Fruit fly (Drosophila melanogaster) whole organism, embryonic: Measurements from ENCODE around the gene isoQC.
"Not testable (repeated sequence)": the region's sequence is repeated elsewhere in the genome, so short reads cannot be mapped to it uniquely, and the experiment has no call there.

Experiments
- CG10979 ChIP-seq: fragments of 200-800 bp; sonication (Bioruptor generic); optimal IDR thresholded peaks from 2 replicates; lab custom pipeline; 2018; ENCODE audit warnings: missing biosample characterization, mild to moderate bottlenecking, missing genetic modification characterization, moderate library complexity
- CG12391 ChIP-seq: fragments of 200-800 bp; sonication (Bioruptor generic); optimal IDR thresholded peaks from 3 replicates; lab custom pipeline; 2018; ENCODE audit warnings: missing biosample characterization, mild to moderate bottlenecking, missing genetic modification characterization, moderate library complexity
- CG14860 ChIP-seq: fragments of 200-800 bp; sonication (Bioruptor generic); IDR thresholded peaks from 3 replicates; pipeline ENCODE4 v1.3.6; 2022; ENCODE audit warnings: missing biosample characterization, missing genetic modification characterization; ENCODE audit not compliant: partially characterized antibody
- CG16813 ChIP-seq: fragments of 200-800 bp; sonication (Bioruptor generic); IDR thresholded peaks from 3 replicates; pipeline ENCODE4 v1.3.6; 2022; ENCODE audit warnings: missing biosample characterization, missing genetic modification characterization; ENCODE audit not compliant: partially characterized antibody
- CG17802 ChIP-seq: fragments of 200-800 bp; sonication (Bioruptor generic); optimal IDR thresholded peaks from 2 replicates; lab custom pipeline; 2018; ENCODE audit warnings: missing biosample characterization, mild to moderate bottlenecking, missing genetic modification characterization, moderate library complexity
- CG3065 ChIP-seq: fragments of 200-800 bp; sonication (Bioruptor generic); optimal IDR thresholded peaks from 2 replicates; lab custom pipeline; 2016; ENCODE audit warnings: missing biosample characterization, missing genetic modification characterization
- CG32532 ChIP-seq: fragments of 200-800 bp; sonication (Bioruptor generic); IDR thresholded peaks from 2 replicates; pipeline ENCODE4 v1.3.6; 2022; ENCODE audit warnings: missing biosample characterization, missing genetic modification characterization
- CG6791 ChIP-seq: fragments of 200-800 bp; sonication (Bioruptor generic); IDR thresholded peaks from 3 replicates; pipeline ENCODE4 v1.3.6; 2022; ENCODE audit warnings: missing biosample characterization, missing genetic modification characterization; ENCODE audit not compliant: partially characterized antibody
- CG7745 ChIP-seq: fragments of 200-800 bp; sonication (Bioruptor generic); optimal IDR thresholded peaks from 2 replicates; lab custom pipeline; 2018; ENCODE audit warnings: missing biosample characterization, mild to moderate bottlenecking, missing genetic modification characterization, moderate library complexity
- CG7963 ChIP-seq: fragments of 200-800 bp; sonication (Bioruptor generic); IDR thresholded peaks from 3 replicates; pipeline ENCODE4 v1.3.6; 2022; ENCODE audit warnings: missing biosample characterization, missing genetic modification characterization; ENCODE audit not compliant: partially characterized antibody
- CG8765 ChIP-seq: fragments of 200-800 bp; sonication (Bioruptor generic); IDR thresholded peaks from 2 replicates; pipeline ENCODE4 v1.3.6; 2022; ENCODE audit warnings: missing biosample characterization, missing genetic modification characterization
- CTCF ChIP-seq: fragments of 200-800 bp; sonication (Bioruptor generic); optimal IDR thresholded peaks from 2 replicates; lab custom pipeline; 2017; ENCODE audit warnings: missing biosample characterization, mild to moderate bottlenecking, missing genetic modification characterization, moderate library complexity
- Doc3 ChIP-seq: fragments of 200-800 bp; sonication (Bioruptor generic); IDR thresholded peaks from 3 replicates; pipeline ENCODE4 v1.3.6; 2022; ENCODE audit warnings: missing biosample characterization, missing genetic modification characterization; ENCODE audit not compliant: partially characterized antibody
- E2f1 ChIP-seq: fragments of 200-800 bp; sonication (Bioruptor generic); IDR thresholded peaks from 2 replicates; pipeline ENCODE4 v1.3.6; 2022; ENCODE audit warnings: missing biosample characterization, missing genetic modification characterization
- Fer1 ChIP-seq: fragments of 200-800 bp; sonication (Bioruptor generic); optimal IDR thresholded peaks from 2 replicates; lab custom pipeline; 2017; ENCODE audit warnings: missing biosample characterization, mild to moderate bottlenecking, missing genetic modification characterization
- Med ChIP-seq: fragments of 200-800 bp; sonication (Bioruptor generic); peaks from one replicate; lab custom pipeline; 2016; ENCODE audit warnings: missing biosample characterization, missing genetic modification characterization, mild to moderate bottlenecking, inconsistent platforms, moderate library complexity
- Oaz ChIP-seq: fragments of 200-800 bp; sonication (Bioruptor generic); IDR thresholded peaks from 2 replicates; pipeline ENCODE4 v1.3.6; 2022; ENCODE audit warnings: missing biosample characterization, missing genetic modification characterization
- Opbp ChIP-seq: fragments of 200-800 bp; sonication (Bioruptor generic); IDR thresholded peaks from 3 replicates; pipeline ENCODE4 v1.3.6; 2022; ENCODE audit warnings: missing biosample characterization, missing genetic modification characterization; ENCODE audit not compliant: partially characterized antibody
- Pdp1 ChIP-seq, 2 experiments: fragments of 200-800 bp; sonication (Bioruptor generic); optimal IDR thresholded peaks; 3 replicates each; lab custom pipeline; 2016; ENCODE audit warnings: missing biosample characterization in 2 of 2, missing genetic modification characterization in 2 of 2, mild to moderate bottlenecking in 1 of 2, moderate library complexity in 1 of 2
- Scr ChIP-seq: fragments of 200-800 bp; sonication (Bioruptor generic); IDR thresholded peaks from 2 replicates; pipeline ENCODE4 v1.3.6; 2022; ENCODE audit warnings: missing biosample characterization, missing genetic modification characterization; ENCODE audit not compliant: partially characterized antibody
- Sry-δ ChIP-seq: fragments of 200-800 bp; sonication (Bioruptor generic); optimal IDR thresholded peaks from 2 replicates; lab custom pipeline; 2016; ENCODE audit warnings: missing biosample characterization, missing genetic modification characterization
- amos ChIP-seq: fragments of 200-800 bp; sonication (Bioruptor generic); IDR thresholded peaks from 2 replicates; pipeline ENCODE4 v1.3.6; 2022; ENCODE audit warnings: missing biosample characterization, missing genetic modification characterization; ENCODE audit not compliant: partially characterized antibody
- ase ChIP-seq: fragments of 200-800 bp; sonication (Bioruptor generic); IDR thresholded peaks from 3 replicates; pipeline ENCODE4 v1.3.6; 2022; ENCODE audit warnings: missing biosample characterization, missing genetic modification characterization
- ash1 ChIP-seq: fragments of 200-800 bp; sonication (Bioruptor generic); optimal IDR thresholded peaks from 2 replicates; lab custom pipeline; 2018; ENCODE audit warnings: missing biosample characterization, mild to moderate bottlenecking, missing genetic modification characterization
- fd3F ChIP-seq: fragments of 200-800 bp; sonication (Bioruptor generic); optimal IDR thresholded peaks from 2 replicates; lab custom pipeline; 2018; ENCODE audit warnings: missing biosample characterization, mild to moderate bottlenecking, missing genetic modification characterization, moderate library complexity
- gt ChIP-seq: fragments of 200-800 bp; sonication (Bioruptor generic); IDR thresholded peaks from 2 replicates; pipeline ENCODE4 v1.3.6; 2022; ENCODE audit warnings: missing biosample characterization, missing genetic modification characterization
- inv ChIP-seq: fragments of 200-800 bp; sonication (Bioruptor generic); IDR thresholded peaks from 2 replicates; pipeline ENCODE4 v1.3.6; 2022; ENCODE audit warnings: missing biosample characterization, missing genetic modification characterization; ENCODE audit not compliant: partially characterized antibody
- knrl ChIP-seq: fragments of 200-800 bp; sonication (Bioruptor generic); IDR thresholded peaks from 3 replicates; pipeline ENCODE4 v1.3.6; 2022; ENCODE audit warnings: missing biosample characterization, missing genetic modification characterization; ENCODE audit not compliant: partially characterized antibody
- mld ChIP-seq: fragments of 200-800 bp; sonication (Bioruptor generic); IDR thresholded peaks from 3 replicates; pipeline ENCODE4 v1.3.6; 2022; ENCODE audit warnings: missing biosample characterization, missing genetic modification characterization; ENCODE audit not compliant: partially characterized antibody
- nerfin-2 ChIP-seq: fragments of 200-800 bp; sonication (Bioruptor generic); IDR thresholded peaks from 2 replicates; pipeline ENCODE4 v1.3.6; 2022; ENCODE audit warnings: missing biosample characterization, missing genetic modification characterization; ENCODE audit not compliant: partially characterized antibody
- nom ChIP-seq: fragments of 200-800 bp; sonication (Bioruptor generic); optimal IDR thresholded peaks from 2 replicates; lab custom pipeline; 2017; ENCODE audit warnings: missing biosample characterization, missing genetic modification characterization, mild to moderate bottlenecking, moderate library complexity, missing genetic modification reagents
- otp ChIP-seq: fragments of 200-800 bp; sonication (Bioruptor generic); IDR thresholded peaks from 3 replicates; pipeline ENCODE4, ENCODE4 v1.3.6; 2022; ENCODE audit warnings: missing biosample characterization, missing genetic modification characterization
- pnt ChIP-seq: fragments of 200-800 bp; sonication (Bioruptor generic); optimal IDR thresholded peaks from 3 replicates; lab custom pipeline; 2016; ENCODE audit warnings: missing biosample characterization, missing genetic modification characterization
- run ChIP-seq: fragments of 200-800 bp; sonication (Bioruptor generic); optimal IDR thresholded peaks from 3 replicates; lab custom pipeline; 2018; ENCODE audit warnings: missing biosample characterization, mild to moderate bottlenecking, missing genetic modification characterization
- slp2 ChIP-seq: fragments of 200-800 bp; sonication (Bioruptor generic); optimal IDR thresholded peaks from 2 replicates; lab custom pipeline; 2016; ENCODE audit warnings: missing biosample characterization, missing genetic modification characterization
- stc ChIP-seq: fragments of 200-800 bp; sonication (Bioruptor generic); IDR thresholded peaks from 2 replicates; pipeline ENCODE4 v1.3.6; 2022; ENCODE audit warnings: missing biosample characterization, missing genetic modification characterization
- tna ChIP-seq: fragments of 200-800 bp; sonication (Bioruptor generic); IDR thresholded peaks from 2 replicates; pipeline ENCODE4 v1.3.6; 2022; ENCODE audit warnings: missing biosample characterization, missing genetic modification characterization; ENCODE audit not compliant: partially characterized antibody
- ttk ChIP-seq: fragments of 200-800 bp; sonication (Bioruptor generic); IDR thresholded peaks from 2 replicates; pipeline ENCODE4 v2.1.2; 2022; ENCODE audit warnings: missing biosample characterization, missing genetic modification characterization
- usp ChIP-seq: fragments of >200 bp; optimal IDR thresholded peaks from 2 replicates; lab custom pipeline; 2017; ENCODE audit warnings: missing biosample characterization, missing genetic modification characterization
- vnd ChIP-seq: fragments of 200-800 bp; sonication (Bioruptor generic); IDR thresholded peaks from 3 replicates; pipeline ENCODE4 v1.3.6; 2022; ENCODE audit warnings: missing biosample characterization, missing genetic modification characterization; ENCODE audit not compliant: partially characterized antibody
- zf30C ChIP-seq: fragments of 200-800 bp; sonication (Bioruptor generic); optimal IDR thresholded peaks from 3 replicates; lab custom pipeline; 2018; ENCODE audit warnings: missing biosample characterization, mild to moderate bottlenecking, missing genetic modification characterization

Gene isoQC

dm6 chr3L:20497124-20497996 lies 23.1 kb downstream of the isoQC start, which contains the start of gene CG32425 (continued):
- TF ChIP-seq E2f1 (GFP tag; lab: Robert Waterston, UW) (no peak), run (tag; lab: Kevin White, UChicago) (no peak), fd3F (GFP tag; lab: Kevin White, UChicago) (no peak), Oaz (GFP tag; lab: Robert Waterston, UW) (no peak), CG7745 (tag; lab: Kevin White, UChicago) (no peak), zf30C (GFP tag; lab: Kevin White, UChicago) (no peak), nom (GFP tag; lab: Kevin White, UChicago) (peak; percentile 7), CG8765 (no peak)

- TF ChIP-seq stc (GFP tag; lab: Robert Waterston, UW), result peak; percentile 24; the same call in 1 of the 2 replicates
- TF ChIP-seq amos (GFP tag; lab: Robert Waterston, UW), result 0 out of 2 replicates have a peak, but pooled peaks have one; percentile 19
- no peak for TF ChIP-seq Doc3 (GFP tag; lab: Robert Waterston, UW)
- TF ChIP-seq Opbp, result 0 out of 3 replicates have a peak, but pooled peaks have one; percentile 16
- no peak for TF ChIP-seq CG17802 (tag; lab: Kevin White, UChicago)
- TF ChIP-seq CG10979, result peak; percentile 80
- no peak for TF ChIP-seq ash1 (GFP tag; lab: Kevin White, UChicago)
- TF ChIP-seq CG3065 (GFP tag; lab: Kevin White, UChicago), result peak; percentile 60
- peak; percentile 87 for TF ChIP-seq CTCF (GFP tag; lab: Kevin White, UChicago)
- 0 out of 3 replicates have a peak, but pooled peaks have one; percentile 24 for TF ChIP-seq CG6791
- 0 out of 2 replicates have a peak, but pooled peaks have one; percentile 5 for TF ChIP-seq CG32532 (GFP tag; lab: Robert Waterston, UW)
- TF ChIP-seq otp (GFP tag; lab: Robert Waterston, UW), result 0 out of 3 replicates have a peak, but pooled peaks have one; percentile 30
- peak; percentile 1 for TF ChIP-seq Med
- TF ChIP-seq gt (GFP tag; lab: Robert Waterston, UW), result 0 out of 2 replicates have a peak, but pooled peaks have one; percentile 19
- no peak for TF ChIP-seq usp (GFP tag; lab: Kevin White, UChicago)
These were observed 23.9 kb downstream of the isoQC start for dm6 chr3L:20498204-20498603.

- not testable (repeated sequence) for TF ChIP-seq Fer1 (GFP tag; lab: Kevin White, UChicago); CG12391 (tag; lab: Kevin White, UChicago); ase (GFP tag; lab: Robert Waterston, UW)
These were observed 25.3 kb downstream of the isoQC start, which contains the start of gene CG18281 for dm6 chr3L:20499536-20499935. Gene CG18281 (plus strand): TSS chr3L:20499836.

- 0 out of 3 replicates have a peak, but pooled peaks have one; percentile 36 for TF ChIP-seq vnd (GFP tag; lab: Robert Waterston, UW)
- TF ChIP-seq ttk (GFP tag; lab: Robert Waterston, UW), result no peak
- no peak for TF ChIP-seq zf30C (GFP tag; lab: Kevin White, UChicago)
- TF ChIP-seq CG16813 (GFP tag; lab: Robert Waterston, UW), result peak; percentile 78
- no peak for TF ChIP-seq slp2 (GFP tag; lab: Kevin White, UChicago)
- no peak for TF ChIP-seq Pdp1 (GFP tag; optimal IDR thresholded peaks at IDR 0.05; lab: Kevin White, UChicago)
- peak; percentile 25; the same call in 1 of the 2 replicates for TF ChIP-seq inv (GFP tag; lab: Robert Waterston, UW)
- TF ChIP-seq CG7963, result peak; percentile 42; the same call in 2 of the 3 replicates
- no peak for TF ChIP-seq Sry-δ (GFP tag; lab: Kevin White, UChicago)
- peak; percentile 46 for TF ChIP-seq Scr (GFP tag; lab: Robert Waterston, UW)
- peak; percentile 54 for TF ChIP-seq nerfin-2
- TF ChIP-seq knrl (GFP tag; lab: Robert Waterston, UW), result peak; percentile 11; the same call in 1 of the 3 replicates
- TF ChIP-seq tna (GFP tag; lab: Robert Waterston, UW), result peak; percentile 50; the same call in 1 of the 2 replicates
- peak; percentile 54; the same call in 2 of the 3 replicates for TF ChIP-seq CG6791
- TF ChIP-seq CG14860, result peak; percentile 58; the same call in 2 of the 3 replicates
- 0 out of 3 replicates have a peak, but pooled peaks have one; percentile 35 for TF ChIP-seq mld (GFP tag; lab: Robert Waterston, UW)
- no peak for TF ChIP-seq pnt (GFP tag; lab: Kevin White, UChicago)
- no peak for TF ChIP-seq usp (GFP tag; lab: Kevin White, UChicago)
These were observed 29.0 kb downstream of the isoQC start for dm6 chr3L:20503256-20503655.
